Fruit fly (Drosophila melanogaster) whole organism, embryonic: ENCODE results near the gene CG43694.

ENCODE experiments used
- Adf1 ChIP-seq: fragments of 200-800 bp; sonication (Bioruptor generic); IDR thresholded peaks from 2 replicates; pipeline ENCODE4 v1.3.6; 2022; ENCODE audit warnings: missing biosample characterization, missing genetic modification characterization
- CG10267 ChIP-seq: fragments of 200-800 bp; sonication (Bioruptor generic); optimal IDR thresholded peaks from 2 replicates; lab custom pipeline; 2018; ENCODE audit warnings: missing biosample characterization, mild to moderate bottlenecking, missing genetic modification characterization, moderate library complexity
- CG10274 ChIP-seq: fragments of 200-800 bp; sonication (Bioruptor generic); optimal IDR thresholded peaks from 3 replicates; lab custom pipeline; 2017; ENCODE audit warnings: missing biosample characterization, mild to moderate bottlenecking, missing genetic modification characterization
- CG10565 ChIP-seq: fragments of 200-800 bp; sonication (Bioruptor generic); optimal IDR thresholded peaks from 3 replicates; lab custom pipeline; 2016; ENCODE audit warnings: missing biosample characterization, mild to moderate bottlenecking, missing genetic modification characterization
- CG10959 ChIP-seq: fragments of 200-800 bp; sonication (Bioruptor generic); IDR thresholded peaks from 2 replicates; pipeline ENCODE4 v1.3.6; 2022; ENCODE audit warnings: missing biosample characterization, missing genetic modification characterization
- CG11398 ChIP-seq: fragments of 200-800 bp; sonication (Bioruptor generic); optimal IDR thresholded peaks from 2 replicates; lab custom pipeline; 2016; ENCODE audit warnings: missing biosample characterization, missing genetic modification characterization
- CG11456 ChIP-seq: fragments of 200-800 bp; sonication (Bioruptor generic); IDR thresholded peaks from 3 replicates; pipeline ENCODE4 v1.3.6; 2022; ENCODE audit warnings: missing biosample characterization, missing genetic modification characterization
- CG12659 ChIP-seq: fragments of 200-800 bp; sonication (Bioruptor generic); optimal IDR thresholded peaks from 3 replicates; lab custom pipeline; 2017; ENCODE audit warnings: mild to moderate bottlenecking, missing biosample characterization, missing genetic modification reagents, missing genetic modification characterization
- CG13123 ChIP-seq: fragments of 200-800 bp; sonication (Bioruptor generic); optimal IDR thresholded peaks from 2 replicates; lab custom pipeline; 2016; ENCODE audit warnings: missing biosample characterization, missing genetic modification characterization
- CG13287 ChIP-seq: fragments of 200-800 bp; sonication (Bioruptor generic); IDR thresholded peaks from 2 replicates; pipeline ENCODE4 v1.3.6; 2022; ENCODE audit warnings: missing biosample characterization, missing genetic modification characterization; ENCODE audit not compliant: partially characterized antibody
- CG15479 ChIP-seq: fragments of 200-800 bp; sonication (Bioruptor generic); optimal IDR thresholded peaks from 3 replicates; lab custom pipeline; 2019; ENCODE audit warnings: missing biosample characterization, mild to moderate bottlenecking, missing genetic modification characterization, moderate library complexity
- CG17328 ChIP-seq: fragments of 200-800 bp; sonication (Bioruptor generic); IDR thresholded peaks from 2 replicates; pipeline ENCODE4 v1.3.6; 2022; ENCODE audit warnings: missing biosample characterization, missing genetic modification characterization
- CG17568 ChIP-seq: fragments of 200-800 bp; sonication (Bioruptor generic); optimal IDR thresholded peaks from 2 replicates; lab custom pipeline; 2018; ENCODE audit warnings: missing biosample characterization, mild to moderate bottlenecking, missing genetic modification characterization, moderate library complexity
- CG17829 ChIP-seq: fragments of 200-800 bp; optimal IDR thresholded peaks from 2 replicates; lab custom pipeline; 2019; ENCODE audit warnings: missing biosample characterization, mild to moderate bottlenecking, missing genetic modification characterization, moderate library complexity
- CG18262 ChIP-seq: fragments of 200-800 bp; optimal IDR thresholded peaks from 3 replicates; lab custom pipeline; 2019; ENCODE audit warnings: missing biosample characterization, mild to moderate bottlenecking, missing genetic modification characterization, moderate library complexity
- CG2202 ChIP-seq: fragments of 200-800 bp; sonication (Bioruptor generic); optimal IDR thresholded peaks from 2 replicates; lab custom pipeline; 2018; ENCODE audit warnings: missing biosample characterization, mild to moderate bottlenecking, missing genetic modification characterization
- CG32767 ChIP-seq: fragments of 200-800 bp; sonication (Bioruptor generic); IDR thresholded peaks from 2 replicates; pipeline ENCODE4 v1.3.6; 2022; ENCODE audit warnings: missing biosample characterization, missing genetic modification characterization
- CG34224 ChIP-seq: fragments of 200-800 bp; sonication (Bioruptor generic); IDR thresholded peaks from 3 replicates; pipeline ENCODE4 v1.3.6; 2022; ENCODE audit warnings: missing biosample characterization, missing genetic modification characterization; ENCODE audit not compliant: partially characterized antibody
- CG34422 ChIP-seq: fragments of 200-800 bp; sonication (Bioruptor generic); IDR thresholded peaks from 3 replicates; pipeline ENCODE4 v1.3.6; 2022; ENCODE audit warnings: missing biosample characterization, missing genetic modification characterization
- CG6254 ChIP-seq: fragments of 200-800 bp; sonication (Bioruptor generic); optimal IDR thresholded peaks from 3 replicates; lab custom pipeline; 2017; ENCODE audit warnings: mild to moderate bottlenecking, missing biosample characterization, missing genetic modification reagents, missing genetic modification characterization
- CG6854 ChIP-seq: fragments of 200-800 bp; sonication (Bioruptor generic); optimal IDR thresholded peaks from 3 replicates; lab custom pipeline; 2017; ENCODE audit warnings: missing biosample characterization, mild to moderate bottlenecking, missing genetic modification characterization
- CG9817 ChIP-seq: fragments of 200-800 bp; sonication (Bioruptor generic); optimal IDR thresholded peaks from 2 replicates; lab custom pipeline; 2018; ENCODE audit warnings: missing biosample characterization, mild to moderate bottlenecking, missing genetic modification characterization, moderate library complexity
- NC2β ChIP-seq: fragments of 200-800 bp; sonication (Bioruptor generic); optimal IDR thresholded peaks from 2 replicates; lab custom pipeline; 2016; ENCODE audit warnings: missing biosample characterization, missing genetic modification characterization
- NfI ChIP-seq: fragments of 200-800 bp; sonication (Bioruptor generic); optimal IDR thresholded peaks from 3 replicates; lab custom pipeline; 2018; ENCODE audit warnings: missing biosample characterization, mild to moderate bottlenecking, missing genetic modification characterization, moderate library complexity
- Scr ChIP-seq: fragments of 200-800 bp; sonication (Bioruptor generic); IDR thresholded peaks from 2 replicates; pipeline ENCODE4 v1.3.6; 2022; ENCODE audit warnings: missing biosample characterization, missing genetic modification characterization; ENCODE audit not compliant: partially characterized antibody
- Six4 ChIP-seq: fragments of 200-800 bp; sonication (Bioruptor generic); optimal IDR thresholded peaks from 2 replicates; lab custom pipeline; 2016; ENCODE audit warnings: missing biosample characterization, missing genetic modification characterization
- Sox100B ChIP-seq: fragments of 200-800 bp; sonication (Bioruptor generic); optimal IDR thresholded peaks from 3 replicates; lab custom pipeline; 2018; ENCODE audit warnings: missing biosample characterization, mild to moderate bottlenecking, missing genetic modification characterization
- Sox102F ChIP-seq: fragments of 200-800 bp; sonication (Bioruptor generic); optimal IDR thresholded peaks from 2 replicates; lab custom pipeline; 2018; ENCODE audit warnings: missing biosample characterization, mild to moderate bottlenecking, missing genetic modification characterization, moderate library complexity
- TFAM ChIP-seq: fragments of 200-800 bp; sonication (Bioruptor generic); optimal IDR thresholded peaks from 2 replicates; lab custom pipeline; 2017; ENCODE audit warnings: missing biosample characterization, missing genetic modification characterization, inconsistent platforms
- Xrp1 ChIP-seq: fragments of 200-800 bp; sonication (Bioruptor generic); IDR thresholded peaks from 2 replicates; pipeline ENCODE4 v1.3.6; 2022; ENCODE audit warnings: missing biosample characterization, missing genetic modification characterization
- ato ChIP-seq: fragments of 200-800 bp; sonication (Bioruptor generic); IDR thresholded peaks from 2 replicates; pipeline ENCODE4 v1.3.6; 2022; ENCODE audit warnings: missing biosample characterization, missing genetic modification characterization; ENCODE audit not compliant: partially characterized antibody
- bbx ChIP-seq: fragments of 200-800 bp; sonication (Bioruptor generic); IDR thresholded peaks from 2 replicates; pipeline ENCODE4 v1.3.6; 2022; ENCODE audit warnings: missing biosample characterization, missing genetic modification characterization; ENCODE audit not compliant: partially characterized antibody
- btn ChIP-seq: fragments of 200-800 bp; sonication (Bioruptor generic); optimal IDR thresholded peaks from 2 replicates; lab custom pipeline; 2016; ENCODE audit warnings: missing biosample characterization, missing genetic modification characterization
- chinmo ChIP-seq: fragments of 200-800 bp; sonication (Bioruptor generic); IDR thresholded peaks from 4 replicates; pipeline ENCODE4 v1.3.6; 2022; ENCODE audit warnings: missing biosample characterization, missing genetic modification characterization; ENCODE audit not compliant: partially characterized antibody
- crol ChIP-seq: fragments of 200-800 bp; sonication (Bioruptor generic); IDR thresholded peaks from 2 replicates; pipeline ENCODE4 v1.3.6; 2022; ENCODE audit warnings: missing biosample characterization, missing genetic modification characterization
- dan ChIP-seq: fragments of 200-800 bp; sonication (Bioruptor generic); IDR thresholded peaks from 2 replicates; pipeline ENCODE4 v1.3.6; 2022; ENCODE audit warnings: missing biosample characterization, missing genetic modification characterization
- dm ChIP-seq: fragments of 200-800 bp; sonication (Bioruptor generic); optimal IDR thresholded peaks from 3 replicates; lab custom pipeline; 2016; ENCODE audit warnings: missing biosample characterization, missing genetic modification characterization
- fd64A ChIP-seq: fragments of 200-800 bp; sonication (Bioruptor generic); optimal IDR thresholded peaks from 3 replicates; lab custom pipeline; 2018; ENCODE audit warnings: missing biosample characterization, mild to moderate bottlenecking, missing genetic modification characterization
- gro ChIP-seq: fragments of 200-800 bp; sonication (Bioruptor generic); optimal IDR thresholded peaks from 2 replicates; lab custom pipeline; 2016; ENCODE audit warnings: missing biosample characterization, missing genetic modification characterization
- hkb ChIP-seq, 2 experiments: fragments of 200-800 bp in 1 of 2; fragments of >200 bp in 1 of 2; sonication (Bioruptor generic) in 1 of 2; IDR thresholded peaks in 1 of 2; optimal IDR thresholded peaks in 1 of 2; 2 replicates each; pipeline versions ENCODE4 v1.3.6 to Lab custom; 2017 to 2022; ENCODE audit warnings: missing biosample characterization in 1 of 2, missing genetic modification characterization in 1 of 2
- insv ChIP-seq, 2 experiments: fragments of 200-800 bp; sonication (Bioruptor generic); optimal IDR thresholded peaks; 3 replicates each; lab custom pipeline; 2016 to 2018; ENCODE audit warnings: missing biosample characterization in 2 of 2, missing genetic modification characterization in 2 of 2
- jigr1 ChIP-seq: fragments of 200-800 bp; sonication (Bioruptor generic); IDR thresholded peaks from 3 replicates; pipeline ENCODE4 v1.3.6; 2022; ENCODE audit warnings: missing biosample characterization, missing genetic modification characterization
- peb ChIP-seq: fragments of 200-800 bp; sonication (Bioruptor generic); IDR thresholded peaks from 2 replicates; pipeline ENCODE4 v1.3.6; 2022; ENCODE audit warnings: missing biosample characterization, missing genetic modification characterization
- pum ChIP-seq: fragments of 200-800 bp; sonication (Bioruptor generic); optimal IDR thresholded peaks from 2 replicates; lab custom pipeline; 2016; ENCODE audit warnings: missing biosample characterization, missing genetic modification characterization
- schlank ChIP-seq: fragments of 200-800 bp; sonication (Bioruptor generic); optimal IDR thresholded peaks from 2 replicates; lab custom pipeline; 2018; ENCODE audit warnings: missing biosample characterization, mild to moderate bottlenecking, missing genetic modification characterization
- sim ChIP-seq: fragments of 200-800 bp; sonication (Bioruptor generic); IDR thresholded peaks from 2 replicates; pipeline ENCODE4 v1.3.6; 2022; ENCODE audit warnings: missing biosample characterization, missing genetic modification characterization
- slbo ChIP-seq: fragments of 200-800 bp; sonication (Bioruptor generic); IDR thresholded peaks from 2 replicates; pipeline ENCODE4 v1.3.6; 2022; ENCODE audit warnings: missing biosample characterization, missing genetic modification characterization
- sob ChIP-seq: fragments of 200-800 bp; sonication (Bioruptor generic); IDR thresholded peaks from 2 replicates; pipeline ENCODE4 v1.3.6; 2022; ENCODE audit warnings: missing biosample characterization, missing genetic modification characterization
- ssp ChIP-seq: fragments of 200-800 bp; sonication (Bioruptor generic); IDR thresholded peaks from 2 replicates; pipeline ENCODE4 v1.3.6; 2022; ENCODE audit warnings: missing biosample characterization, missing genetic modification characterization
- toy ChIP-seq: fragments of 200-800 bp; sonication (Bioruptor generic); IDR thresholded peaks from 2 replicates; pipeline ENCODE4 v1.3.6; 2022; ENCODE audit warnings: missing biosample characterization, missing genetic modification characterization
- z ChIP-seq: fragments of 200-800 bp; sonication (Bioruptor generic); IDR thresholded peaks from 3 replicates; pipeline ENCODE4 v1.3.6; 2022; ENCODE audit warnings: missing biosample characterization, missing genetic modification characterization

Gene CG43694

DNA sequence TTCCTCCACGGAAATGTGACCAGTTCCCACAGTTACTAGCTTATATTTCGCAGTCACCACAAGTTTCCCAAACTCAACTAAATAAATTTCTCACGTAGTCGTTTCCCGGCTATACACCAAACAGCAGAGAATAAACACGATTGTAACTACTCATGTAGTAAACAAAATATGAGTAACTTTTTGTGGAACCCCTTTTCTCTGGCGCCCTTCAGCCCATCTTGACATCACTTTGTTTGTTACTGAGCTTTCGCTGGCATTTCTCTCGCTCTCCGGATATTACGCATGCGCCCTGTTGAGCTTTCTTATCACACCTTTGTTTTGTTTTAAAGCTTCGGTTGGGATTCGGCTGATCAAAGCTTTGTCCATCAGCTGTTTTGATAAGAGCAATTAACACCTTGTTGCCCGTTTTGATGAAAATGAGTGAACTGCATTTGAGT, 39.8 kb downstream of the CG43694 start (continued):
- TF ChIP-seq insv (GFP tag; optimal IDR thresholded peaks at IDR 0.05; lab: Kevin White, UChicago) (no peak), CG15479 (GFP tag; lab: Kevin White, UChicago) (no peak), CG2202 (tag; lab: Kevin White, UChicago) (no peak), Six4 (no peak), schlank (tag; lab: Kevin White, UChicago) (no peak), CG17568 (GFP tag; lab: Kevin White, UChicago) (no peak), btn (GFP tag; lab: Kevin White, UChicago) (no peak), CG18262 (tag; lab: Kevin White, UChicago) (no peak), sob (no peak), dm (GFP tag; lab: Kevin White, UChicago) (no peak), Sox100B (GFP tag; lab: Kevin White, UChicago) (no peak), Xrp1 (GFP tag; lab: Robert Waterston, UW) (no peak), pum (GFP tag; lab: Kevin White, UChicago) (no peak), ssp (no peak), peb (GFP tag; lab: Robert Waterston, UW) (no peak), jigr1 (GFP tag; lab: Robert Waterston, UW) (no peak), ato (GFP tag; lab: Robert Waterston, UW) (no peak), sim (GFP tag; lab: Robert Waterston, UW) (no peak), CG10274 (GFP tag; lab: Kevin White, UChicago) (no peak), crol (GFP tag; lab: Robert Waterston, UW) (peak; percentile 74), CG13287 (GFP tag; lab: Robert Waterston, UW) (no peak), CG34224 (GFP tag; lab: Robert Waterston, UW) (0 out of 3 replicates have a peak, but pooled peaks have one; percentile 19), Sox102F (GFP tag; lab: Kevin White, UChicago) (no peak), fd64A (no peak), CG6254 (no peak), NfI (GFP tag; lab: Kevin White, UChicago) (no peak), CG17328 (no peak), Scr (GFP tag; lab: Robert Waterston, UW) (no peak), CG6854 (GFP tag; lab: Kevin White, UChicago) (no peak), chinmo (0 out of 4 replicates have a peak, but pooled peaks have one; percentile 24), Adf1 (GFP tag; lab: Robert Waterston, UW) (no peak), z (GFP tag; lab: Robert Waterston, UW) (peak; percentile 84), dan (GFP tag; lab: Robert Waterston, UW) (no peak), CG13123 (GFP tag; lab: Kevin White, UChicago) (no peak), CG10267 (tag; lab: Kevin White, UChicago) (no peak), NC2β (no peak), CG32767 (no peak), CG12659 (no peak), CG9817 (tag; lab: Kevin White, UChicago) (no peak), CG10959 (GFP tag; lab: Robert Waterston, UW) (no peak), bbx (GFP tag; lab: Robert Waterston, UW) (no peak), CG17829 (no peak), hkb (optimal IDR thresholded peaks at IDR 0.05; lab: Kevin White, UChicago) (no peak), hkb (GFP tag; IDR thresholded peaks at IDR 0.05; lab: Robert Waterston, UW) (no peak), TFAM (GFP tag; lab: Kevin White, UChicago) (no peak), toy (no peak), CG11398 (no peak), gro (GFP tag; lab: Kevin White, UChicago) (no peak), CG34422 (GFP tag; lab: Robert Waterston, UW) (no peak), slbo (no peak), CG10565 (no peak), CG11456 (GFP tag; lab: Robert Waterston, UW) (no peak)
